Worm (Caenorhabditis elegans) whole organism, early embryonic: ENCODE measurements around the gene nspe-2.

Source experiments
- B0310.2 ChIP-seq: sonication (generic microtip); optimal IDR thresholded peaks from 2 replicates; lab custom pipeline; 2016; ENCODE audit warnings: mild to moderate bottlenecking, missing genetic modification characterization, missing compliant biosample characterization
- F13C5.2 ChIP-seq: sonication (generic microtip); optimal IDR thresholded peaks from 2 replicates; lab custom pipeline; 2017; ENCODE audit warnings: mild to moderate bottlenecking, missing genetic modification characterization, inconsistent platforms, missing compliant biosample characterization
- ama-1 ChIP-seq: fragments of 150-350 bp; optimal IDR thresholded peaks from 2 replicates; lab custom pipeline; 2014
- ceh-36 ChIP-seq: sonication (generic microtip); optimal IDR thresholded peaks from 2 replicates; lab custom pipeline; 2016; ENCODE audit warnings: missing genetic modification characterization, inconsistent platforms, missing compliant biosample characterization
- ets-7 ChIP-seq: sonication (generic microtip); optimal IDR thresholded peaks from 2 replicates; lab custom pipeline; 2016; ENCODE audit warnings: missing genotype, missing genetic modification characterization, missing compliant biosample characterization
- flt-1 ChIP-seq: fragments of 200-800 bp; sonication (Bioruptor generic); IDR thresholded peaks from 2 replicates; pipeline ENCODE4 v1.3.6; 2022; ENCODE audit warnings: missing genetic modification characterization, missing compliant biosample characterization
- hmbx-1 ChIP-seq: sonication (generic microtip); optimal IDR thresholded peaks from 2 replicates; lab custom pipeline; 2016; ENCODE audit warnings: mild to moderate bottlenecking, missing genetic modification characterization, missing compliant biosample characterization
- hmg-4 ChIP-seq: fragments of 200-800 bp; sonication (Bioruptor generic); optimal IDR thresholded peaks from 2 replicates; lab custom pipeline; 2018; ENCODE audit warnings: mild to moderate bottlenecking, missing genetic modification characterization, missing compliant biosample characterization
- pes-1 ChIP-seq: fragments of 200-800 bp; sonication (Bioruptor generic); IDR thresholded peaks from 2 replicates; pipeline ENCODE4 v1.3.6; 2022; ENCODE audit warnings: missing genetic modification reagents, missing genetic modification characterization, missing compliant biosample characterization
- tbx-11 ChIP-seq: fragments of 200-800 bp; sonication (Bioruptor generic); IDR thresholded peaks from 2 replicates; pipeline ENCODE4 v1.3.6; 2022; ENCODE audit warnings: missing genetic modification characterization, missing compliant biosample characterization
- tra-4 ChIP-seq: sonication (generic microtip); optimal IDR thresholded peaks from 2 replicates; lab custom pipeline; 2017; ENCODE audit warnings: missing genetic modification characterization, missing compliant biosample characterization

DNA sequence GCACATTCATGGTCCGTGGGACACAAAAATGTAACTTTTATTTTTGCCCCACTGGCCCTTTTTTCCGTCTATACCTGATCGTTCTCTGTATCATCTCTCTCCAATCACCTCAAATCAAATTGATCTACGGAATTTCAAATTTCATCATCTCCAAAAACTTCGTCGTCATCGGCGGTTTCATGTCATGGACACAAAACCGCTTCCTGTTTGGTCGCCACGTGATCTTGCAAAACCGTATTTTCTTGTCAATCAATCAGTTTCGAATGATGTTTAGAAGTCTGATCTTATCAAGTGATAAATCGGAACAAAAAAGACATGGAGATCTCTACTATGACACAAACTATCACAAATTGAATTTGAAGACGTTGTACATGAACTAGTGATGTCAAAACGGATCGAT lies 6.5 kb upstream of the nspe-2 start:
- TF ChIP-seq ama-1 (lab: Kevin White, UChicago) (no peak), F13C5.2 (tag; lab: Kevin White, UChicago) (no peak), hmbx-1 (tag; lab: Kevin White, UChicago) (no peak), flt-1 (GFP tag; lab: Robert Waterston, UW) (no peak), hmg-4 (GFP tag; lab: Kevin White, UChicago) (no peak), ceh-36 (tag; lab: Kevin White, UChicago) (no peak), tbx-11 (GFP tag; lab: Robert Waterston, UW) (no peak), tra-4 (tag; lab: Kevin White, UChicago) (no peak), B0310.2 (tag; lab: Kevin White, UChicago) (no peak), ets-7 (tag; lab: Kevin White, UChicago) (no peak), pes-1 (GFP tag; lab: Robert Waterston, UW) (no peak)
